Worm (Caenorhabditis elegans): ENCODE measurements around the gene F10D2.16.

DNA sequence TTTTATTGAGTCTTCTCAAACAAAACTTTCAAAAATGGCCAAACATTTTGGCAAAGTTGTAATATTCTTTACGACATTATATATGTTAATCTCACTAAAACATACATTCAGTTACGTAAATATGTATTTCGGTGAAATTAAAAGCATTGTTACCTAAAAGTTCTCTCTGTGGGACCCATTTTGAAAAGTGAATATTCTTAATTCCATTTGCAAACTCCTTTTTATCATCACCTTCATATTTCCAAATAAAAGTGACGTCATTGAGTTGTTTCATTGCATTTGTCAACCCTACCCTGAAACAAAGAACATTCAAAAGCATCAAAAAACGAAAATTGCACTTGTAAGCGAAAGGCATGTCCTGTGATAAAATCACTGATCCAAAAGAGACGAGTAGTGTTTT is 6.3 kb downstream of the F10D2.16 start:
- TF ChIP-seq egl-5 (tag; optimal IDR thresholded peaks at IDR 0.05) (no peak), nhr-77 (tag; optimal IDR thresholded peaks at IDR 0.05) (no peak), snpc-4 (tag; optimal IDR thresholded peaks at IDR 0.05) (no peak)

Measured in whole organism, L3 larva.